Fruit fly (Drosophila melanogaster): ENCODE measurements around the gene vers.

- no peak for TF ChIP-seq CG7045 (GFP tag; optimal IDR thresholded peaks at IDR 0.05)
- no peak for TF ChIP-seq CG1620 (GFP tag; optimal IDR thresholded peaks at IDR 0.05)
- TF ChIP-seq Crg-1 (GFP tag; optimal IDR thresholded peaks at IDR 0.05): no peak
- TF ChIP-seq Clk (GFP tag; optimal IDR thresholded peaks at IDR 0.05): no peak
- no peak for TF ChIP-seq tj (GFP tag; optimal IDR thresholded peaks at IDR 0.05)
- TF ChIP-seq bab1 (GFP tag; optimal IDR thresholded peaks at IDR 0.05): no peak
- TF ChIP-seq CG12768 (GFP tag; optimal IDR thresholded peaks at IDR 0.05): no peak
- no peak for TF ChIP-seq Hr96 (GFP tag; optimal IDR thresholded peaks at IDR 0.05)
- TF ChIP-seq CG5204 (GFP tag; optimal IDR thresholded peaks at IDR 0.05): no peak
- TF ChIP-seq kay (GFP tag; ENCODE audit: borderline replicate concordance): no peak
- TF ChIP-seq CG14711 (tag; optimal IDR thresholded peaks at IDR 0.05): no peak
- no peak for TF ChIP-seq ovo (GFP tag; optimal IDR thresholded peaks at IDR 0.05)
- no peak for TF ChIP-seq toe (GFP tag; optimal IDR thresholded peaks at IDR 0.05)
These were observed 2.7 kb downstream of the vers start for dm6 chr3L:12118631-12119030.

Measured in whole organism, adult.